Fruit fly (Drosophila melanogaster) Kc167 (cell line): ENCODE data around the gene CG11655.

Experiments used
- Myc ChIP-seq: fragments of >200 bp; optimal IDR thresholded peaks from 2 replicates; lab custom pipeline; 2017; ENCODE audit warnings: missing external identifiers
- Sin3A ChIP-seq: fragments of >200 bp; optimal IDR thresholded peaks from 2 replicates; lab custom pipeline; 2018; ENCODE audit warnings: missing external identifiers
- h ChIP-seq: fragments of >200 bp; optimal IDR thresholded peaks from 3 replicates; lab custom pipeline; 2018; ENCODE audit warnings: missing external identifiers
- insv ChIP-seq: fragments of >200 bp; optimal IDR thresholded peaks from 3 replicates; lab custom pipeline; 2018; ENCODE audit warnings: missing external identifiers
- psq ChIP-seq: fragments of >200 bp; optimal IDR thresholded peaks from 2 replicates; lab custom pipeline; 2017; ENCODE audit warnings: missing external identifiers
- ttk ChIP-seq: sonication (Bioruptor generic); optimal IDR thresholded peaks from 2 replicates; lab custom pipeline; 2017; ENCODE audit warnings: missing external identifiers

dm6 chrX:15448136-15448535 lies 5.1 kb upstream of the CG11655 start:
- TF ChIP-seq ttk (no peak), h (no peak), psq (no peak), insv (lab: Kevin White, UChicago) (no peak), Myc (lab: Kevin White, UChicago) (no peak), Sin3A (lab: Kevin White, UChicago) (no peak)
